Fruit fly (Drosophila melanogaster): Measurements from ENCODE around the gene CG14717.
A peak's percentile ranks its signal among the peaks of the same experiment; 100 is the strongest.

CG14717 gene

dm6 chr3R:11661712-11662111 is 34.6 kb upstream of the CG14717 start (continued):
- TF ChIP-seq hkb (optimal IDR thresholded peaks at IDR 0.05), result no peak
- TF ChIP-seq hkb (GFP tag; IDR thresholded peaks at IDR 0.05), result peak; percentile 64
- TF ChIP-seq CG8478 (optimal IDR thresholded peaks at IDR 0.05), result no peak
- no peak for TF ChIP-seq CG11398 (GFP tag; optimal IDR thresholded peaks at IDR 0.05)
- peak; percentile 41 for TF ChIP-seq Nf-YC (tag; optimal IDR thresholded peaks at IDR 0.05)
- TF ChIP-seq Myb (GFP tag; optimal IDR thresholded peaks at IDR 0.05), result no peak
- peak; percentile 67 for TF ChIP-seq CG12769 (tag; optimal IDR thresholded peaks at IDR 0.05)
- TF ChIP-seq Chrac-16 (GFP tag; optimal IDR thresholded peaks at IDR 0.05), result peak; percentile 7
- TF ChIP-seq Sry-δ (GFP tag; optimal IDR thresholded peaks at IDR 0.05), result no peak
- TF ChIP-seq lov (optimal IDR thresholded peaks at IDR 0.05), result no peak
- no peak for TF ChIP-seq lov (GFP tag; IDR thresholded peaks at IDR 0.05)
- TF ChIP-seq cato (GFP tag; optimal IDR thresholded peaks at IDR 0.05; ENCODE audit: borderline replicate concordance), result no peak
- TF ChIP-seq Hmr (GFP tag; optimal IDR thresholded peaks at IDR 0.05), result peak; percentile 5
- TF ChIP-seq CG2875 (GFP tag; optimal IDR thresholded peaks at IDR 0.05), result no peak
- TF ChIP-seq Spps (tag; optimal IDR thresholded peaks at IDR 0.05), result no peak
- TF ChIP-seq cad (GFP tag; optimal IDR thresholded peaks at IDR 0.05), result no peak
- TF ChIP-seq p53 (GFP tag; optimal IDR thresholded peaks at IDR 0.05), result no peak
- TF ChIP-seq lbe (GFP tag; optimal IDR thresholded peaks at IDR 0.05), result no peak
- TF ChIP-seq prd (optimal IDR thresholded peaks at IDR 0.05), result no peak
- peak; percentile 44; the same call in 2 of the 3 replicates for TF ChIP-seq prd (GFP tag; IDR thresholded peaks at IDR 0.05)
- TF ChIP-seq crol (GFP tag; IDR thresholded peaks at IDR 0.05), result peak; percentile 35
- TF ChIP-seq dati (GFP tag; IDR thresholded peaks at IDR 0.05), result no peak
- TF ChIP-seq CG3163 (GFP tag; optimal IDR thresholded peaks at IDR 0.05), result no peak
- no peak; the same call in 1 of the 2 replicates for TF ChIP-seq CG9215 (GFP tag; IDR thresholded peaks at IDR 0.05)
- no peak for TF ChIP-seq crc (GFP tag; optimal IDR thresholded peaks at IDR 0.05)
- TF ChIP-seq stc (GFP tag; IDR thresholded peaks at IDR 0.05), result peak; percentile 40; the same call in 1 of the 2 replicates
- no peak for TF ChIP-seq ftz-f1 (GFP tag; optimal IDR thresholded peaks at IDR 0.05)
- 0 out of 2 replicates have a peak, but pooled peaks have one; percentile 21 for TF ChIP-seq ssp (GFP tag; IDR thresholded peaks at IDR 0.05)
- TF ChIP-seq sqz (GFP tag; optimal IDR thresholded peaks at IDR 0.05), result peak; percentile 3
- no peak for TF ChIP-seq grn (GFP tag; optimal IDR thresholded peaks at IDR 0.05)
- no peak for TF ChIP-seq jing (GFP tag; optimal IDR thresholded peaks at IDR 0.05)
- TF ChIP-seq CG9876 (GFP tag; optimal IDR thresholded peaks at IDR 0.05), result no peak
- TF ChIP-seq tup (GFP tag; optimal IDR thresholded peaks at IDR 0.05), result no peak
- peak; percentile 44; the same call in 2 of the 3 replicates for TF ChIP-seq CG7357 (GFP tag; IDR thresholded peaks at IDR 0.05)
- no peak for TF ChIP-seq CG8765 (GFP tag; IDR thresholded peaks at IDR 0.05)
- TF ChIP-seq tna (GFP tag; IDR thresholded peaks at IDR 0.05; ENCODE audit: partially characterized antibody), result no peak
- no peak for TF ChIP-seq Hand (GFP tag; optimal IDR thresholded peaks at IDR 0.05)
- peak; percentile 12 for TF ChIP-seq nerfin-1 (tag; optimal IDR thresholded peaks at IDR 0.05)
- no peak for TF ChIP-seq ac (GFP tag; optimal IDR thresholded peaks at IDR 0.05)
- TF ChIP-seq CG17186 (GFP tag; optimal IDR thresholded peaks at IDR 0.05), result no peak
- no peak for TF ChIP-seq CG34376 (GFP tag; optimal IDR thresholded peaks at IDR 0.05)
- peak; percentile 8 for TF ChIP-seq CG9727 (GFP tag; optimal IDR thresholded peaks at IDR 0.05)
- TF ChIP-seq sd (tag; optimal IDR thresholded peaks at IDR 0.05), result peak; percentile 22
- peak; percentile 24 for TF ChIP-seq CG1233 (GFP tag; optimal IDR thresholded peaks at IDR 0.05)
- no peak for TF ChIP-seq fd102C (GFP tag; optimal IDR thresholded peaks at IDR 0.05)
- TF ChIP-seq Sox102F (GFP tag; optimal IDR thresholded peaks at IDR 0.05), result peak; percentile 66
- peak; percentile 22 for TF ChIP-seq CG15601 (tag; optimal IDR thresholded peaks at IDR 0.05)
- no peak for TF ChIP-seq inv (GFP tag; IDR thresholded peaks at IDR 0.05; ENCODE audit: partially characterized antibody)
- peak; percentile 7 for TF ChIP-seq CG6683 (GFP tag; optimal IDR thresholded peaks at IDR 0.05)
- peak; percentile 71 for TF ChIP-seq Oli (tag; optimal IDR thresholded peaks at IDR 0.05)
- TF ChIP-seq CG2120 (GFP tag; optimal IDR thresholded peaks at IDR 0.05), result peak; percentile 49
- TF ChIP-seq crp (GFP tag; optimal IDR thresholded peaks at IDR 0.05), result no peak
